Worm (Caenorhabditis elegans) whole organism, L4/young adult: ENCODE measurements around the gene T22B2.2.

ENCODE experiments used
- W03F9.2 ChIP-seq: fragments of 150-350 bp; optimal IDR thresholded peaks from 2 replicates; lab custom pipeline; 2014; ENCODE audit warnings: missing biosample characterization, missing genetic modification characterization
- dao-5 ChIP-seq: sonication (generic microtip); optimal IDR thresholded peaks from 2 replicates; lab custom pipeline; 2016; ENCODE audit warnings: missing genotype, missing genetic modification characterization, moderate library complexity, missing compliant biosample characterization
- him-1 ChIP-seq: sonication (generic microtip); optimal IDR thresholded peaks from 2 replicates; lab custom pipeline; 2016; ENCODE audit warnings: missing genotype, missing genetic modification reagents, missing genetic modification characterization, missing compliant biosample characterization

Gene T22B2.2

ce11 chrX:3917013-3917412 is 3.2 kb upstream of the T22B2.2 start, which contains the start of gene T22B2.3:
TSS of gene T22B2.3 (plus strand) at chrX:3917313.
- no peak for TF ChIP-seq W03F9.2 (tag; lab: Kevin White, UChicago)
- TF ChIP-seq dao-5: no peak
- no peak for TF ChIP-seq him-1 (tag; lab: Kevin White, UChicago)

DNA sequence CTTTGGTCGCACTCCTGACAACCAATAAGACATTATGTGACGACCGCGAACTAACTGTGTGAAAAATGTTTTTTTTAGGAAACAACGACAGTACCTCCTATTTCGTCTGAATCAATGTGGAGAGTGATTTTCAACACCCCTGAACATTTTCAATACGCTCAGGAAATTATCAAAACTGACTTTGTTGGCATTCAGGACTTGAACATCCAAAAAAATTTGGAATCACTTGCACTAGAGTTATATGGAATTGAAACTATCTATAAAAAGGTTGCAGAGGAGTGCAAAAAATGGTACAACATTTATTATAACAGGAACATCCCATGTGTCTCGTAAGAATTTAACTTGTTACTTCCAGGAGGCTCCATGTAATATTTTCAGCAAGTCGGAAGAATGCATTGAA is 2.0 kb upstream of the T22B2.2 start:
- TF ChIP-seq dao-5 (no peak), W03F9.2 (tag; lab: Kevin White, UChicago) (no peak), him-1 (tag; lab: Kevin White, UChicago) (no peak)

DNA sequence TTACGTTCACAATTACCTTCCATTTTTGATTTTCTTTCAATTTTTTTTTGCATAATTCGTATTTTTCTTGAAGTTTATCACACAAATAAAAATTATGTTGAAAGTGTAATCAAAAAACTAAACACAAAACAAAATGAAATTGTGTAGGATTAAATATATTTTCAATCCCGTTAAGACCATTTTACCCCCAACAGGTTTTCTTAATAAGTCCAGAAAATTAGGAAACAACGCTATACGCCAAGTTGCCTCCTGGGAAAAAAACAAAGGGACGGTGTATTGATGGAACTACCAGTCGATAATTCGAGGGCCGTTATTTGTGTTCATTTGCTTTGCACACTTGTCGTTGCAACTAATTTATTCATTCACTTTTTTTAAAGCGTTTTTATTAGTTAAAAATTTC is 512 bp upstream of the T22B2.2 start:
- TF ChIP-seq W03F9.2 (tag; lab: Kevin White, UChicago): no peak
- TF ChIP-seq dao-5: no peak
- TF ChIP-seq him-1 (tag; lab: Kevin White, UChicago): no peak

DNA sequence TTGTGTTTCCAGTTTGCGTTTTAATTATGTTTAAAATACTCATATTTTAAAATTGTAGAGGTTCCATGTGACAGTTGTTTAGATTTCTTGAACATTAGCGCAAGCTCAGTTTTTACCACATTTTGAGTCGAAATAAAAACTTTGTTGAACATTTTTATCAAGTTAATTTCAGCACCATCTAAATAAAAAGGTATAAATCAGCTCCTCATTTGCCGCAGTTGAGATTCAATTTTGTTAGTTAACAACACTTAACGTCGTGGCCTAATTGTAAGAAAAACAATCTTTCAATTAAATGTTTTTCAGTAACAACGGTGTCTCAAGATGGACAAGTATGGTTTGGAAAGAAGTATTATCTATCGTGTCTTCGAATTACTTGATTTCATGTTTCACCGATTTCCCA is 546 bp downstream of the T22B2.2 start:
- TF ChIP-seq him-1 (tag; lab: Kevin White, UChicago): no peak
- TF ChIP-seq dao-5: no peak
- TF ChIP-seq W03F9.2 (tag; lab: Kevin White, UChicago): no peak

ce11 chrX:3925776-3926175 is 5.6 kb downstream of the T22B2.2 start, which contains the start of gene T22B2.1:
TSS of gene T22B2.1 (plus strand) at chrX:3926076.
- TF ChIP-seq him-1 (tag; lab: Kevin White, UChicago) (no peak), dao-5 (no peak), W03F9.2 (tag; lab: Kevin White, UChicago) (no peak)

DNA sequence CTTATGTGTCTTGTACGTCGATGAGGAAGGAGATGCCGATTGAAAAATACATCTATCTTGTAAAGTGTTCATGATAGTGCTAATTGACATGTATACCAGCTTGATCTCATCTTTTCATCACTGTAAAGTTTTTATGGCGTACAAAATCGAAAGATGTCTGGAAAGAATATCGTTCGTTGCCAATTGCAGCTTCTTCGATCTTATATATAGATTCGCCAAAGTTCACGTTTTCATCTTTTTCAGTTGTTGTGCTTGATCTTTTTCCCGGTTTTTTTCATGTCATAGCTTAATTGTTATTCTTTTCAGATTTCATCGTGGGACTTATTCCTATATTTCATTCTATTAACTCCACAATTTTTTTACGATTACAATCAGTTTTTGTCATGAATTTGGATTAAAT is 11.1 kb downstream of the T22B2.2 start, which contains the start of gene adt-3:
adt-3 (plus strand) TSS at position 301 of the 400 bp plus-strand sequence.
- TF ChIP-seq him-1 (tag; lab: Kevin White, UChicago) (no peak), dao-5 (no peak), W03F9.2 (tag; lab: Kevin White, UChicago) (no peak)

DNA sequence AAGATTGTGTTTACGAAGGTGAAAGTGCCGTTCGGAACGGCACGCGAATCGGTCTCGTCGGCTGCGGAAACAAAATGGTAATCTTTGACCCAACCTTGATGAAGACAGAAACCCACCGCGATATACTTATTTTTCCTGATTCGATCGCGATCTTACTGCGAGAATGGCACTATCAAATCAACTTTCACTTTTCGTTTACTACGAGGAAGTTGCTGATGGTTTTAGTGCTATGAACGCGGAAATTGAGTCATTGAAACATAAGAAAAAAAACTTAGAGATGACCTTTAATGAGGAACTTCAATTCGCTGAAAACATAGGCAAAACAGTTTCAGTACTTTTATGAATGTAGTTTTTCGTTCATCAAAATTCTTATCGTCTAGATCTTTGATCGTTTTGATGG is 12.5 kb downstream of the T22B2.2 start:
- no peak for TF ChIP-seq him-1 (tag; lab: Kevin White, UChicago)
- TF ChIP-seq dao-5: no peak
- TF ChIP-seq W03F9.2 (tag; lab: Kevin White, UChicago): no peak

- no peak for TF ChIP-seq dao-5
These were observed 17.3 kb downstream of the T22B2.2 start for ce11 chrX:3937483-3937882.

ce11 chrX:3937884-3938283 is 17.7 kb downstream of the T22B2.2 start:
- TF ChIP-seq dao-5: no peak
- no peak for TF ChIP-seq him-1 (tag; lab: Kevin White, UChicago)
- TF ChIP-seq W03F9.2 (tag; lab: Kevin White, UChicago): no peak

DNA sequence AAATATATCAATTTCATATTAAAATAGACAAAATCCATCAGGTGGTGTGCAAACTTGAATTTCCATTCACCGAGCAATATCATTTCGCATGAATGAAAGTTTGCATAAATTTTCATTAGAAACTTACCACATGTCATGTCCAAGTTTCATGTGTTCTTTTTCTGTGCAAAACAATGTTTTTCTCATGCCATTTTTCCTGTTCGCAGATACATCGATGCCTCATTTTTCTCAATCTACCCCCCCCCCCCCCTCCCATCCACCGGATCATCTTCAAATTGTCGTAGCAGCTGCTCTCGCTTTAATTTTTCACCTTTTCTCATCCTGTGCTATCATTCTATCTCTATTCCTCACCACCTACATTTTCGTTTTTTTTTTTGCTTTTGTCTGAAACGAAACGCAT is 18.7 kb downstream of the T22B2.2 start, which contains the start of gene T19D2.3:
T19D2.3 (plus strand) TSS at position 301 of the 400 bp plus-strand sequence.
- TF ChIP-seq him-1 (tag; lab: Kevin White, UChicago): no peak
- no peak for TF ChIP-seq dao-5
- no peak for TF ChIP-seq W03F9.2 (tag; lab: Kevin White, UChicago)

DNA sequence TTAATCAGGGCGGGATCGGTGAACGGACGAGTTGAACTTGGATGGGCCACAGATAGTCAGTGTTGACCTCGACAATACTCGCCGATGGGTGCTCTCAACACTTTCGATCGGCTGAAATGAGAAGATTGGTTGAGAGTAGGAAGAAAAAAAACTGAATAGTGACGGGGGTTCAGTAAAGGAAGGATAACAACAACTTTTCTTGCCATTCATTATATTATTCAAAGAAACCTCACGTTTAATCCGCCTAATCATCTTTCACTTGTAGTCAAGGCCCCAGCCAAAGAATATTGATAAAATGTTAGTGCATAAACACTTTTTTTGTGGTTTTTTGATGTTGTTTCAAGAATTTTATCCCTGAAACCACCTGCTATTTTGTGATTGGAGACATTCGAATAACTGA is 22.1 kb downstream of the T22B2.2 start, which contains the start of gene T19D2.13:
T19D2.13 (minus strand) TSS at position 101 of the 400 bp plus-strand sequence.
- TF ChIP-seq dao-5: no peak
- TF ChIP-seq W03F9.2 (tag; lab: Kevin White, UChicago): no peak
- no peak for TF ChIP-seq him-1 (tag; lab: Kevin White, UChicago)

- no peak for TF ChIP-seq him-1 (tag; lab: Kevin White, UChicago)
- no peak for TF ChIP-seq dao-5
- no peak for TF ChIP-seq W03F9.2 (tag; lab: Kevin White, UChicago)
These were observed 23.0 kb downstream of the T22B2.2 start, which contains the start of gene ptp-4A2 for ce11 chrX:3943213-3943612. TSS of gene ptp-4A2 (minus strand) at chrX:3943313.

DNA sequence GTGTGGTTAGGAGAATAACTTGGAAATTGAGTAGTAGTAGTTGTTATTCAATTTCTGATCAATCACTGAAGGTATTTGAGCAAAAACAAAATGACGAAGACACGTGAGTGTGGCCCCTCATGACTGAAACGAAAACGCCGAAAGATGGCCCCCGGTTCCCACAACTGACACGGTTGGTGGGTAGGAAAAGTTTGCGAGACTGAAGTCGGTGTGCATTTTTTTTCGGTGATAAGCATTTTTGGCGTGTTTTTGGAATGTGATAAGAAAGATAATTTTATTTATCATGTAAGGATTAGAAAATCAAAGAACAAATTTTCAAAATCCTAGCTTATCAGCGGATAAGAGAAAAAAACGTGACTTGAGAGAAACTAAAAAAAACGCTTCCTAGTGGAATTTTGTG is 23.9 kb downstream of the T22B2.2 start:
- no peak for TF ChIP-seq him-1 (tag; lab: Kevin White, UChicago)
- no peak for TF ChIP-seq dao-5
- no peak for TF ChIP-seq W03F9.2 (tag; lab: Kevin White, UChicago)

DNA sequence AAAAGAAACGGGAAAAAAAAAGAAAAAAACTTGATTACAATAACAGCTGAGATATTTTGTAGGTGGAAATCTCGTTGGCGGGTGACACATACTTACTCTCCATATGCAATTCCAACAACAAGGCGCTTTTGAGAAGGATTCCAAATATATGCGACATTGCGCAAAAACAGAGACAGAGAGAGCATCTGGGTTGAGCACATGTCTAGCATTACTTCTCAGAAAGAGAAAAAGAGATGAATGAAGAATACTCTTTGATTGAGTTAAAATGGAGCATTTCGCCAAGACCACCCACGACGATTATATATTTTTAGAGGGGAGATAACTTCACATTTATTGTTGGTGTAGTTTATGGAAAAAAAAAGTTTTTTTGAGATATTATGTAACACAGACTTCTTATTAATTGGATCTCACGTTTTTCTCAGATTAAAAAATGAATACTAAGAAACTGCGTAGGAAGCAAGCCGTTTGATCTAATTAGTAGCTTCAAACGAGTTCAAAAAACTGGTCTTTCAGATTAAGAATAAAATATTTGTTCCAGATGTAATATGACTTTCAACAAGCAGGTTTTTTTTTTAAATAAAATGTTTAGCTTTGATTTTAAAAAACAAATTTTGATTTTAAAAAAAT is 24.9 kb downstream of the T22B2.2 start:
- TF ChIP-seq him-1 (tag; lab: Kevin White, UChicago) (no peak), dao-5 (no peak), W03F9.2 (tag; lab: Kevin White, UChicago) (no peak)

ce11 chrX:3945681-3946080 is 25.5 kb downstream of the T22B2.2 start:
- TF ChIP-seq W03F9.2 (tag; lab: Kevin White, UChicago) (no peak), him-1 (tag; lab: Kevin White, UChicago) (peak; percentile 28)
